Worm (Caenorhabditis elegans) whole organism, midembryonic: ENCODE data around the gene T27E4.1.

Source experiments
- T22C8.4 ChIP-seq: fragments of 200-800 bp; sonication (Bioruptor generic); IDR thresholded peaks from 2 replicates; pipeline ENCODE4 v1.3.6; 2022; ENCODE audit warnings: missing genetic modification characterization, missing compliant biosample characterization
- cog-1 ChIP-seq: sonication (generic microtip); optimal IDR thresholded peaks from 2 replicates; lab custom pipeline; 2016; ENCODE audit warnings: missing genetic modification characterization, missing compliant biosample characterization
- flt-1 ChIP-seq: fragments of 200-800 bp; sonication (Bioruptor generic); IDR thresholded peaks from 2 replicates; pipeline ENCODE4 v1.3.6; 2022; ENCODE audit warnings: missing genetic modification characterization, missing compliant biosample characterization
- med-1 ChIP-seq: sonication (generic microtip); optimal IDR thresholded peaks from 2 replicates; lab custom pipeline; 2017; ENCODE audit warnings: missing genetic modification characterization, mild to moderate bottlenecking, missing compliant biosample characterization, antibody characterized with exemption, missing genetic modification reagents; ENCODE audit not compliant: insufficient read depth
- ztf-23 ChIP-seq: fragments of 200-800 bp; sonication (Bioruptor generic); IDR thresholded peaks from 2 replicates; pipeline ENCODE4 v1.3.6; 2022; ENCODE audit warnings: missing genetic modification reagents, missing genetic modification characterization, missing compliant biosample characterization
- ztf-29 ChIP-seq: fragments of 200-800 bp; sonication (Bioruptor generic); IDR thresholded peaks from 2 replicates; pipeline ENCODE4 v1.3.6; 2022; ENCODE audit warnings: missing genetic modification reagents, missing genetic modification characterization, missing compliant biosample characterization

DNA sequence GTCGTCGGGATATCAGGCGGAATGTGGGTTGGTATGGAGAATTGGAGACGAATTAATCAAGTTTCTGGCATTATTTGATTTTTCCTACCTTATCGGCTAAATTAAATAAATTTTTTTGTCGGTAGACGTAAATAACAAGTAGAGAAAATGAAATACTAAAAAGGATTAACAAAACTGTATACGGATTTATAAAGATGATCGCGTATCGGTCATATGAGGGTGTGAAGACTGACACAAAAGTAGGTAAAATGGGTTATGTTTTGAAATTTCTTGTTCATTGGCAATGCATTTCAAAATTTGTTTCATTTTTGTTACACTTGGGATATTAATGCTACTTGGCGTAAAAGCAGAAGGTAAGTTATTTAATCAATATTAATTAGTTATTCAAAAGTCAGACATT is 32.7 kb upstream of the T27E4.1 start, which contains the start of the genes C25E10.16 and C25E10.13:
- TF ChIP-seq T22C8.4 (GFP tag; lab: Robert Waterston, UW) (no peak), ztf-23 (GFP tag; lab: Robert Waterston, UW) (no peak), flt-1 (GFP tag; lab: Robert Waterston, UW) (no peak), cog-1 (tag; lab: Kevin White, UChicago) (no peak), med-1 (GFP tag; lab: Kevin White, UChicago) (no peak), ztf-29 (GFP tag; lab: Robert Waterston, UW) (no peak)
